Worm (Caenorhabditis elegans) whole organism, L1 larva: ENCODE results near the gene atf-2.

Source experiments
- C16A3.4 ChIP-seq: fragments of 150-350 bp; optimal IDR thresholded peaks from 2 replicates; lab custom pipeline; 2014; ENCODE audit warnings: missing biosample characterization, missing genetic modification characterization
- F16B12.6 ChIP-seq: fragments of 150-350 bp; optimal IDR thresholded peaks from 2 replicates; lab custom pipeline; 2014; ENCODE audit warnings: missing biosample characterization, missing genetic modification characterization
- Y116A8C.19 ChIP-seq: sonication (generic microtip); optimal IDR thresholded peaks from 2 replicates; lab custom pipeline; 2016; ENCODE audit warnings: missing compliant biosample characterization, missing genetic modification characterization, borderline replicate concordance
- aha-1 ChIP-seq: fragments of 150-350 bp; optimal IDR thresholded peaks from 2 replicates; lab custom pipeline; 2014; ENCODE audit warnings: missing biosample characterization, missing genetic modification characterization
- aly-2 ChIP-seq: fragments of 150-350 bp; optimal IDR thresholded peaks from 2 replicates; lab custom pipeline; 2014; ENCODE audit warnings: missing biosample characterization, missing genetic modification characterization
- blmp-1 ChIP-seq: fragments of 150-350 bp; optimal IDR thresholded peaks from 2 replicates; lab custom pipeline; 2014; ENCODE audit warnings: missing biosample characterization, missing genetic modification characterization
- ceh-63 ChIP-seq: fragments of 200-800 bp; sonication (Bioruptor generic); optimal IDR thresholded peaks from 2 replicates; lab custom pipeline; 2018; ENCODE audit warnings: mild to moderate bottlenecking, missing genetic modification characterization, missing compliant biosample characterization
- ceh-8 ChIP-seq: fragments of 200-800 bp; sonication (Bioruptor generic); optimal IDR thresholded peaks from 2 replicates; lab custom pipeline; 2018; ENCODE audit warnings: mild to moderate bottlenecking, missing genetic modification characterization, moderate library complexity, missing compliant biosample characterization
- ceh-82 ChIP-seq, 3 experiments: fragments of 150-350 bp in 1 of 3; sonication (generic microtip) in 2 of 3; optimal IDR thresholded peaks; 2 replicates each; lab custom pipeline; 2014 to 2017; ENCODE audit warnings: missing biosample characterization in 3 of 3, missing genetic modification characterization in 3 of 3
- ceh-88 ChIP-seq: fragments of 200-800 bp; sonication (Bioruptor generic); IDR thresholded peaks from 2 replicates; pipeline ENCODE4 v1.3.6; 2022; ENCODE audit warnings: missing genetic modification characterization, missing compliant biosample characterization
- ceh-90 ChIP-seq: sonication (generic microtip); optimal IDR thresholded peaks from 2 replicates; lab custom pipeline; 2016; ENCODE audit warnings: missing genetic modification characterization, missing compliant biosample characterization
- dsc-1 ChIP-seq: sonication (generic microtip); optimal IDR thresholded peaks from 2 replicates; lab custom pipeline; 2016; ENCODE audit warnings: mild to moderate bottlenecking, missing genetic modification characterization, missing compliant biosample characterization
- efl-1 ChIP-seq, 4 experiments: fragments of 150-350 bp; optimal IDR thresholded peaks in 3 of 4; peaks in 1 of 4; 1 replicate in 1 of 4; 2 replicates in 3 of 4; lab custom pipeline; 2014; ENCODE audit warnings: missing biosample characterization in 2 of 4, missing genetic modification characterization in 2 of 4, missing genetic modification reagents in 2 of 4
- egl-13 ChIP-seq: sonication (generic microtip); optimal IDR thresholded peaks from 2 replicates; lab custom pipeline; 2016; ENCODE audit warnings: missing genotype, missing genetic modification reagents, missing genetic modification characterization, missing compliant biosample characterization
- elt-3 ChIP-seq, 6 experiments: fragments of 150-350 bp in 1 of 6; sonication (generic microtip); optimal IDR thresholded peaks; 2 replicates each; lab custom pipeline; 2017 to 2018; ENCODE audit warnings: missing biosample characterization in 6 of 6, missing genetic modification characterization in 6 of 6, inconsistent platforms in 1 of 6
- ets-5 ChIP-seq: fragments of 200-800 bp; sonication (Bioruptor generic); IDR thresholded peaks from 2 replicates; pipeline ENCODE4 v1.3.6; 2022; ENCODE audit warnings: missing genetic modification characterization, missing compliant biosample characterization
- fkh-10 ChIP-seq: sonication (generic microtip); optimal IDR thresholded peaks from 2 replicates; lab custom pipeline; 2017; ENCODE audit warnings: missing biosample characterization, missing genetic modification reagents, missing genetic modification characterization
- fkh-8 ChIP-seq: sonication (generic microtip); optimal IDR thresholded peaks from 2 replicates; lab custom pipeline; 2016; ENCODE audit warnings: mild to moderate bottlenecking, missing genetic modification characterization, missing compliant biosample characterization
- grh-1 ChIP-seq: fragments of 200-800 bp; sonication (Bioruptor generic); IDR thresholded peaks from 2 replicates; pipeline ENCODE4 v1.3.6; 2022; ENCODE audit warnings: missing genetic modification reagents, missing genetic modification characterization, missing compliant biosample characterization
- hlh-4 ChIP-seq: sonication (generic microtip); optimal IDR thresholded peaks from 2 replicates; lab custom pipeline; 2016; ENCODE audit warnings: mild to moderate bottlenecking, missing genetic modification characterization, missing compliant biosample characterization
- irx-1 ChIP-seq: sonication (generic microtip); optimal IDR thresholded peaks from 2 replicates; lab custom pipeline; 2016; ENCODE audit warnings: missing genetic modification characterization, missing compliant biosample characterization
- lin-35 ChIP-seq, 2 experiments: fragments of 150-350 bp; optimal IDR thresholded peaks; 2 replicates each; lab custom pipeline; 2014; ENCODE audit warnings: missing biosample characterization in 2 of 2, missing genetic modification characterization in 2 of 2, missing genetic modification reagents in 2 of 2
- lin-39 ChIP-seq: fragments of 150-350 bp; optimal IDR thresholded peaks from 2 replicates; lab custom pipeline; 2014; ENCODE audit warnings: missing biosample characterization, missing genetic modification reagents, missing genetic modification characterization
- lir-3 ChIP-seq: sonication (generic microtip); optimal IDR thresholded peaks from 2 replicates; lab custom pipeline; 2016; ENCODE audit warnings: mild to moderate bottlenecking, missing genetic modification characterization, moderate library complexity, missing compliant biosample characterization; ENCODE audit not compliant: poor library complexity
- lsy-2 ChIP-seq, 2 experiments: fragments of 150-350 bp; optimal IDR thresholded peaks; 2 replicates each; lab custom pipeline; 2014; ENCODE audit warnings: missing biosample characterization in 2 of 2, missing genetic modification characterization in 2 of 2
- mdl-1 ChIP-seq, 2 experiments: fragments of 150-350 bp; optimal IDR thresholded peaks; 2 replicates each; lab custom pipeline; 2014 to 2017; ENCODE audit warnings: missing biosample characterization in 2 of 2, missing genetic modification characterization in 2 of 2, inconsistent platforms in 1 of 2
- mef-2 ChIP-seq: fragments of 150-350 bp; optimal IDR thresholded peaks from 2 replicates; lab custom pipeline; 2014; ENCODE audit warnings: missing biosample characterization, missing genetic modification characterization
- mep-1 ChIP-seq: fragments of 150-350 bp; optimal IDR thresholded peaks from 2 replicates; lab custom pipeline; 2014; ENCODE audit warnings: missing biosample characterization, missing genetic modification characterization
- nhr-19 ChIP-seq: fragments of 200-800 bp; sonication (Bioruptor generic); conservative IDR thresholded peaks from 2 replicates; pipeline ENCODE4 v1.3.6; 2022; ENCODE audit warnings: missing genetic modification characterization, missing compliant biosample characterization
- nhr-20 ChIP-seq: sonication (generic microtip); optimal IDR thresholded peaks from 2 replicates; lab custom pipeline; 2016; ENCODE audit warnings: mild to moderate bottlenecking, missing genetic modification characterization, missing compliant biosample characterization
- nhr-28 ChIP-seq: fragments of 150-350 bp; optimal IDR thresholded peaks from 2 replicates; lab custom pipeline; 2014; ENCODE audit warnings: missing biosample characterization, missing genetic modification characterization
- nhr-71 ChIP-seq: sonication (generic microtip); optimal IDR thresholded peaks from 2 replicates; lab custom pipeline; 2016; ENCODE audit warnings: mild to moderate bottlenecking, missing genetic modification characterization, moderate library complexity, missing compliant biosample characterization
- nhr-85 ChIP-seq: sonication (generic microtip); peaks from one replicate; lab custom pipeline; 2016; ENCODE audit warnings: missing genetic modification characterization, inconsistent platforms, missing compliant biosample characterization
- nhr-90 ChIP-seq: sonication (generic microtip); optimal IDR thresholded peaks from 2 replicates; lab custom pipeline; 2016; ENCODE audit warnings: mild to moderate bottlenecking, missing genetic modification characterization, missing compliant biosample characterization; ENCODE audit not compliant: poor library complexity
- pax-3 ChIP-seq: fragments of 200-800 bp; sonication (Bioruptor generic); optimal IDR thresholded peaks from 2 replicates; lab custom pipeline; 2018; ENCODE audit warnings: mild to moderate bottlenecking, missing genetic modification characterization, moderate library complexity, missing compliant biosample characterization
- rnt-1 ChIP-seq: sonication (generic microtip); optimal IDR thresholded peaks from 2 replicates; lab custom pipeline; 2016; ENCODE audit warnings: mild to moderate bottlenecking, missing genetic modification characterization, moderate library complexity, missing compliant biosample characterization
- skn-1 ChIP-seq: fragments of 150-350 bp; optimal IDR thresholded peaks from 2 replicates; lab custom pipeline; 2014; ENCODE audit warnings: missing biosample characterization, missing genetic modification characterization
- snu-23 ChIP-seq: sonication (generic microtip); optimal IDR thresholded peaks from 2 replicates; lab custom pipeline; 2016; ENCODE audit warnings: missing genetic modification characterization, missing compliant biosample characterization
- sup-37 ChIP-seq: fragments of 200-800 bp; sonication (Bioruptor generic); optimal IDR thresholded peaks from 2 replicates; lab custom pipeline; 2018; ENCODE audit warnings: mild to moderate bottlenecking, missing genetic modification characterization, missing compliant biosample characterization
- swsn-7 ChIP-seq: sonication (generic microtip); optimal IDR thresholded peaks from 2 replicates; lab custom pipeline; 2016; ENCODE audit warnings: missing genetic modification characterization, missing compliant biosample characterization
- tbx-2 ChIP-seq: sonication (generic microtip); optimal IDR thresholded peaks from 2 replicates; lab custom pipeline; 2016; ENCODE audit warnings: missing genetic modification characterization, missing compliant biosample characterization
- unc-130 ChIP-seq: fragments of 150-350 bp; optimal IDR thresholded peaks from 2 replicates; lab custom pipeline; 2017; ENCODE audit warnings: missing biosample characterization, missing genetic modification characterization, inconsistent platforms
- unc-86 ChIP-seq: sonication (generic microtip); optimal IDR thresholded peaks from 2 replicates; lab custom pipeline; 2016; ENCODE audit warnings: missing genetic modification characterization, missing compliant biosample characterization
- ztf-11 ChIP-seq, 2 experiments: sonication (generic microtip); optimal IDR thresholded peaks; 2 replicates each; lab custom pipeline; 2016 to 2017; ENCODE audit warnings: missing genetic modification characterization in 2 of 2, missing biosample characterization in 1 of 2, missing compliant biosample characterization in 1 of 2
- ztf-4 ChIP-seq: fragments of 150-350 bp; optimal IDR thresholded peaks from 2 replicates; lab custom pipeline; 2014; ENCODE audit warnings: missing biosample characterization, missing genetic modification characterization

The atf-2 gene

DNA sequence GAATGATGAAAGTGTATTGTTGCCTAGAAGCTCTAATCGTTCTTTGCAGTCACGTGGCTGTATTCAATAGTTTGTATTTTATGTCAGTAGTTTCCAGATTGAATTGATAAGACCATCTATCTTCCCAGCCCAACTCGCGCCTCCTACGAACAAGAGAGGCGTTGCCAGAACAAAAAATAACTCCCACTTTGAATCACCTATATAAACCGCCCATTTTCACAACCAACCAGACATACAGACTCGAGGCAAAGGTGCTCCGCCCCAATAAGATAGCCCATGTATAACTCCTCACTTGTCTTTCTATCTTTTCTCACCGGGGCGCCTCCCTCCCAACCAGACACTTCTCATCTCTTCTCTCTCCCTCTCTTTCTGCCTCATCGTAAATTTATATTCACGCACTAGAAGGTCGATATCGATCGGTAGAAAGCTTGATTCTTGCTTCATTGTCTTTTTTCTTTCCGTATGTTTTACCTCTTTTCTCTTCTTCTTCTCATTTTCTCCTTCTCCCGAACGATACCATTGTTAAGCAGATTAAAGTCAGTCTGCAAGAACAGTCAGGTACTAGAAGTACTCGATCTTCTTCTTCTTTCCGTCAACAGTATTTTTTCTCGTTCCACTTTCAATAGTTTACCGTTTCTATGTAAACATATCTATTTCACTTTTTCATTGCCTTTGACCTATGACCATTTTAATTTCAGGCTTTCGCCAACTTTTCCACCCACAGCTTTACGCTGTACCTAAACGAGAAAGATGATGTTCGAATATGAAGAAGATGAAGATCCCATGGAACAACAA lies 8.2 kb upstream of the atf-2 start, which contains the start of gene mak-1 (continued):
- TF ChIP-seq tbx-2 (tag; lab: Kevin White, UChicago) (peak; percentile 47), nhr-71 (tag; lab: Kevin White, UChicago) (peak; percentile 60), aha-1 (tag; lab: Kevin White, UChicago) (no peak), ztf-11 (tag; optimal IDR thresholded peaks at IDR 0.05; lab: Kevin White, UChicago) (no peak), elt-3 (tag; optimal IDR thresholded peaks at IDR 0.05; lab: Kevin White, UChicago) (peak in 1 of 6 experiments; percentile 59), nhr-28 (tag; lab: Kevin White, UChicago) (no peak)

DNA sequence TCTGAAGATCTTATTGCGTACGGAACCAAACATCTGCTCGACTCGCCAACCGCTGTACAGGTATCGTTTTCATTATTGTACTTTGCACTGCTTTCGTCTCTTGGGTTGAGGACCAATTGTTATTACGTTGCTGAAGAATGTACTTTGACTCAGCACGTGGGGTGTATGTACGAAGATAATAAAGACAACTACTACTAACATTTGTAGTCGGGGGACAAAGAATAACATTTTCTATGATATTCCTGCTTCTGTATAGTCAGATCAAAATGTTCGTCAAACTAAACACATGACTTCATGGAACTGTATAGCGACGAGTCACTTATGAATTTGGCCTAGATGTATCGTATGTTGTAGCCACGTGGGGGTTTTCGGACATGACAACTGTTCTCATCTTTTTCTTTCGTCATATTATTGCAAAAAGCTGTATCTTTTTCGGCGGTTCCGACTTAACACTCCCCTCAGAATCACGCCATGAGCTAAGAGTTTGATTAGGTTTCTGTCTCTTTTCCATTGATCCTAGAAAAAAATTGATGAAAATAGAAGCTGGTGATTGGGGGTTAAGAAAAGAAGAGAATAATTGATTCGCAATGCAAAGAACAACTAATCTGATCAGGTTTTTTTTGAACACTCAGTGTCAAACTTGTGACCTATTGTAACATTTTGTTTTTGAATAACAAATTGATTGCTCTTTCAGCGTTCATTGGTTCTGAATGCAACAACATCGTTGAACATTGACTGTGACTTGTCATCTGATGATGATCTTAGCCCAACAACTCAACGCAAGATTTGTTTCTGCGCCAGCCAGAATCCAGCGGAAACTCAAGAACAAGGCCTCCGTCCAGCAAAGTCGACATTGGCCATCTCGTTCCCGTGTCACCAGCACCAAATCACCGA lies 7.0 kb upstream of the atf-2 start:
- TF ChIP-seq mef-2 (tag; lab: Kevin White, UChicago): no peak
- no peak for TF ChIP-seq Y116A8C.19 (tag; lab: Kevin White, UChicago)
- TF ChIP-seq irx-1 (tag; lab: Kevin White, UChicago): no peak
- no peak for TF ChIP-seq sup-37 (GFP tag; lab: Kevin White, UChicago)
- peak in 1 of 2 experiments; percentile 55 for TF ChIP-seq lin-35 (GFP tag; optimal IDR thresholded peaks at IDR 0.05; lab: Kevin White, UChicago)
- no peak for TF ChIP-seq egl-13 (tag; lab: Kevin White, UChicago)
- no peak for TF ChIP-seq aha-1 (tag; lab: Kevin White, UChicago)
- peak; percentile 31 for TF ChIP-seq lir-3 (tag; lab: Kevin White, UChicago)
- peak; percentile 79 for TF ChIP-seq nhr-85 (tag; lab: Kevin White, UChicago)
- TF ChIP-seq ets-5 (GFP tag; lab: Robert Waterston, UW): no peak
- TF ChIP-seq lsy-2 (tag; optimal IDR thresholded peaks at IDR 0.05; lab: Kevin White, UChicago): peak in 1 of 2 experiments; percentile 47
- peak in 1 of 6 experiments; percentile 59 for TF ChIP-seq elt-3 (tag; optimal IDR thresholded peaks at IDR 0.05; lab: Kevin White, UChicago)
- TF ChIP-seq mep-1 (tag; lab: Kevin White, UChicago): peak; percentile 1
- TF ChIP-seq unc-86 (tag; lab: Kevin White, UChicago): no peak
- 0 out of 2 replicates have a peak, but pooled peaks have one; percentile 24 for TF ChIP-seq grh-1 (GFP tag; lab: Robert Waterston, UW)
- peak; percentile 90 for TF ChIP-seq nhr-19
- TF ChIP-seq unc-130 (tag; lab: Kevin White, UChicago): peak; percentile 52
- no peak for TF ChIP-seq ceh-63
- TF ChIP-seq lin-39: no peak
- TF ChIP-seq fkh-10 (GFP tag; lab: Kevin White, UChicago): no peak
- TF ChIP-seq ceh-82 (tag; optimal IDR thresholded peaks at IDR 0.05; lab: Kevin White, UChicago): no peak
- peak; percentile 31 for TF ChIP-seq aly-2 (tag; lab: Kevin White, UChicago)
- peak in 1 of 2 experiments; percentile 57 for TF ChIP-seq mdl-1 (tag; optimal IDR thresholded peaks at IDR 0.05; lab: Kevin White, UChicago)
- no peak for TF ChIP-seq ceh-8 (GFP tag; lab: Kevin White, UChicago)
- TF ChIP-seq rnt-1 (tag; lab: Kevin White, UChicago): peak; percentile 50
- no peak for TF ChIP-seq pax-3 (tag; lab: Kevin White, UChicago)
- TF ChIP-seq nhr-20: peak; percentile 42
- peak; percentile 35 for TF ChIP-seq nhr-90 (tag; lab: Kevin White, UChicago)
- no peak for TF ChIP-seq dsc-1 (tag; lab: Kevin White, UChicago)
- TF ChIP-seq ceh-90 (tag; lab: Kevin White, UChicago): no peak
- TF ChIP-seq nhr-71 (tag; lab: Kevin White, UChicago): peak; percentile 62
- TF ChIP-seq ztf-4 (tag; lab: Kevin White, UChicago): peak; percentile 33
- TF ChIP-seq blmp-1: peak; percentile 36
- TF ChIP-seq hlh-4 (tag; lab: Kevin White, UChicago): no peak
- TF ChIP-seq snu-23 (GFP tag; lab: Kevin White, UChicago): peak; percentile 19
- TF ChIP-seq C16A3.4 (tag; lab: Kevin White, UChicago): peak; percentile 9
- no peak for TF ChIP-seq efl-1 (optimal IDR thresholded peaks at IDR 0.05; lab: Kevin White, UChicago)
- TF ChIP-seq efl-1 (GFP tag; optimal IDR thresholded peaks at IDR 0.05 in 1 of 2; lab: Kevin White, UChicago): peak in 1 of 2 experiments; percentile 91
- TF ChIP-seq skn-1 (tag; lab: Kevin White, UChicago): no peak
- no peak for TF ChIP-seq ceh-88
- TF ChIP-seq swsn-7 (tag; lab: Kevin White, UChicago): no peak
- no peak for TF ChIP-seq F16B12.6
- TF ChIP-seq tbx-2 (tag; lab: Kevin White, UChicago): no peak
- TF ChIP-seq fkh-8: no peak
